Worm (Caenorhabditis elegans) whole organism, young adult: ENCODE results near the gene T25E12.6.

Source experiments
- C06A6.2 ChIP-seq: fragments of 200-800 bp; sonication (Bioruptor generic); conservative IDR thresholded peaks from 2 replicates; pipeline ENCODE4 v1.3.6; 2022; ENCODE audit warnings: missing genetic modification characterization, missing compliant biosample characterization
- F23B12.7 ChIP-seq: sonication (generic microtip); optimal IDR thresholded peaks from 2 replicates; lab custom pipeline; 2017; ENCODE audit warnings: missing genetic modification characterization, mild to moderate bottlenecking, missing compliant biosample characterization, antibody characterized with exemption, moderate library complexity; ENCODE audit not compliant: insufficient read depth
- F39B2.1 ChIP-seq: fragments of 200-800 bp; sonication (Bioruptor generic); IDR thresholded peaks from 2 replicates; pipeline ENCODE4 v1.3.6; 2022; ENCODE audit warnings: missing genetic modification reagents, missing genetic modification characterization, missing compliant biosample characterization
- F55B11.4 ChIP-seq: sonication (generic microtip); optimal IDR thresholded peaks from 2 replicates; lab custom pipeline; 2016; ENCODE audit warnings: missing compliant biosample characterization, missing genetic modification characterization, borderline replicate concordance; ENCODE audit not compliant: insufficient read depth
- K12H6.12 ChIP-seq: fragments of 200-800 bp; sonication (Bioruptor generic); optimal IDR thresholded peaks from 2 replicates; lab custom pipeline; 2018; ENCODE audit warnings: mild to moderate bottlenecking, missing genetic modification characterization, missing compliant biosample characterization
- Y95B8A.8 ChIP-seq: fragments of 200-800 bp; sonication (Bioruptor generic); IDR thresholded peaks from 2 replicates; pipeline ENCODE4 v1.3.6; 2022; ENCODE audit warnings: missing genetic modification reagents, missing genetic modification characterization, missing compliant biosample characterization
- aptf-3 ChIP-seq: fragments of 200-800 bp; sonication (Bioruptor generic); IDR thresholded peaks from 2 replicates; pipeline ENCODE4 v1.3.6; 2022; ENCODE audit warnings: missing genetic modification characterization, missing compliant biosample characterization
- attf-5 ChIP-seq: fragments of 200-800 bp; sonication (Bioruptor generic); optimal IDR thresholded peaks from 2 replicates; lab custom pipeline; 2018; ENCODE audit warnings: mild to moderate bottlenecking, missing genetic modification characterization, missing compliant biosample characterization
- attf-6 ChIP-seq: fragments of 200-800 bp; sonication (Bioruptor generic); IDR thresholded peaks from 2 replicates; pipeline ENCODE4 v1.3.6; 2022; ENCODE audit warnings: missing genetic modification reagents, missing genetic modification characterization, missing compliant biosample characterization
- bed-1 ChIP-seq: fragments of 200-800 bp; sonication (Bioruptor generic); IDR thresholded peaks from 2 replicates; pipeline ENCODE4 v1.3.6; 2022; ENCODE audit warnings: missing genetic modification reagents, missing genetic modification characterization, missing compliant biosample characterization
- ceh-27 ChIP-seq: fragments of 200-800 bp; sonication (Bioruptor generic); optimal IDR thresholded peaks from 2 replicates; lab custom pipeline; 2018; ENCODE audit warnings: mild to moderate bottlenecking, missing genetic modification characterization, moderate library complexity, missing compliant biosample characterization
- ceh-40 ChIP-seq: fragments of 200-800 bp; sonication (Bioruptor generic); IDR thresholded peaks from 2 replicates; pipeline ENCODE4 v1.3.6; 2022; ENCODE audit warnings: missing genetic modification characterization, missing compliant biosample characterization
- ceh-58 ChIP-seq: fragments of 200-800 bp; sonication (Bioruptor generic); IDR thresholded peaks from 2 replicates; pipeline ENCODE4 v1.3.6; 2022; ENCODE audit warnings: missing genetic modification characterization, missing compliant biosample characterization
- chd-7 ChIP-seq: sonication (generic microtip); optimal IDR thresholded peaks from 2 replicates; lab custom pipeline; 2016; ENCODE audit warnings: mild to moderate bottlenecking, missing genetic modification characterization, moderate library complexity, missing compliant biosample characterization
- efl-1 ChIP-seq: fragments of 150-350 bp; optimal IDR thresholded peaks from 2 replicates; lab custom pipeline; 2014; ENCODE audit warnings: missing biosample characterization, missing genetic modification reagents, missing genetic modification characterization
- hlh-26 ChIP-seq: fragments of 200-800 bp; sonication (Bioruptor generic); conservative IDR thresholded peaks from 2 replicates; pipeline ENCODE4 v1.3.6; 2022; ENCODE audit warnings: missing genetic modification reagents, missing genetic modification characterization, missing compliant biosample characterization
- hmg-1.2 ChIP-seq: fragments of 200-800 bp; sonication (Bioruptor generic); IDR thresholded peaks from 2 replicates; pipeline ENCODE4 v1.3.6; 2022; ENCODE audit warnings: missing genetic modification reagents, missing genetic modification characterization, missing compliant biosample characterization
- hrde-1 ChIP-seq: sonication (generic microtip); optimal IDR thresholded peaks from 2 replicates; lab custom pipeline; 2016; ENCODE audit warnings: missing genetic modification characterization, mild to moderate bottlenecking, missing compliant biosample characterization, moderate library complexity, missing genotype, missing genetic modification reagents, borderline replicate concordance
- lag-1 ChIP-seq: fragments of 200-800 bp; sonication (Bioruptor generic); IDR thresholded peaks from 2 replicates; pipeline ENCODE4 v1.3.6; 2022; ENCODE audit warnings: missing genetic modification reagents, missing genetic modification characterization, missing compliant biosample characterization
- lin-26 ChIP-seq: fragments of 200-800 bp; sonication (Bioruptor generic); IDR thresholded peaks from 2 replicates; pipeline ENCODE4 v1.3.6; 2022; ENCODE audit warnings: missing genetic modification reagents, missing genetic modification characterization, missing compliant biosample characterization
- madf-10 ChIP-seq: sonication (generic microtip); optimal IDR thresholded peaks from 2 replicates; lab custom pipeline; 2016; ENCODE audit warnings: mild to moderate bottlenecking, missing genetic modification characterization, missing compliant biosample characterization
- madf-3 ChIP-seq: fragments of 200-800 bp; sonication (Bioruptor generic); IDR thresholded peaks from 2 replicates; pipeline ENCODE4 v1.3.6; 2022; ENCODE audit warnings: missing genetic modification reagents, missing genetic modification characterization, missing compliant biosample characterization
- mcd-1 ChIP-seq: fragments of 200-800 bp; sonication (Bioruptor generic); IDR thresholded peaks from 2 replicates; pipeline ENCODE4 v1.3.6; 2022; ENCODE audit warnings: missing genetic modification reagents, missing genetic modification characterization, missing compliant biosample characterization
- mel-28 ChIP-seq: sonication (generic microtip); optimal IDR thresholded peaks from 2 replicates; lab custom pipeline; 2016; ENCODE audit warnings: borderline replicate concordance, mild to moderate bottlenecking, missing genetic modification characterization, missing compliant biosample characterization
- mes-4 ChIP-seq: sonication (generic microtip); optimal IDR thresholded peaks from 2 replicates; lab custom pipeline; 2016; ENCODE audit warnings: missing genotype, missing genetic modification characterization, missing compliant biosample characterization
- mxl-1 ChIP-seq: sonication (generic microtip); optimal IDR thresholded peaks from 2 replicates; lab custom pipeline; 2016; ENCODE audit warnings: missing genetic modification characterization, missing compliant biosample characterization
- nfya-1 ChIP-seq: sonication (generic microtip); optimal IDR thresholded peaks from 2 replicates; lab custom pipeline; 2017; ENCODE audit warnings: antibody characterized with exemption, missing compliant biosample characterization, missing genetic modification characterization, borderline replicate concordance; ENCODE audit not compliant: insufficient read depth
- nhr-120 ChIP-seq: fragments of 200-800 bp; sonication (Bioruptor generic); IDR thresholded peaks from 2 replicates; pipeline ENCODE4 v1.3.6; 2022; ENCODE audit warnings: missing genetic modification characterization, missing compliant biosample characterization
- nhr-179 ChIP-seq: sonication (generic microtip); optimal IDR thresholded peaks from 2 replicates; lab custom pipeline; 2016; ENCODE audit warnings: mild to moderate bottlenecking, missing genetic modification characterization, missing compliant biosample characterization
- nhr-27 ChIP-seq: fragments of 200-800 bp; sonication (Bioruptor generic); optimal IDR thresholded peaks from 2 replicates; lab custom pipeline; 2018; ENCODE audit warnings: mild to moderate bottlenecking, missing genetic modification characterization, moderate library complexity, missing compliant biosample characterization
- pbrm-1 ChIP-seq: fragments of 200-800 bp; sonication (Bioruptor generic); IDR thresholded peaks from 2 replicates; pipeline ENCODE4 v1.3.6; 2022; ENCODE audit warnings: missing genetic modification reagents, missing genetic modification characterization, missing compliant biosample characterization
- somi-1 ChIP-seq: fragments of 200-800 bp; sonication (Bioruptor generic); optimal IDR thresholded peaks from 2 replicates; lab custom pipeline; 2018; ENCODE audit warnings: mild to moderate bottlenecking, missing genetic modification characterization, missing compliant biosample characterization

Gene T25E12.6

ce11 chrV:16695499-16695898, 46.7 kb upstream of the T25E12.6 start (continued):
- TF ChIP-seq F23B12.7 (tag; lab: Kevin White, UChicago) (no peak), attf-6 (GFP tag; lab: Robert Waterston, UW) (no peak), lin-26 (GFP tag; lab: Robert Waterston, UW) (no peak)

- TF ChIP-seq mes-4 (tag; lab: Kevin White, UChicago) (no peak), hmg-1.2 (no peak), nhr-27 (tag; lab: Kevin White, UChicago) (no peak), attf-5 (GFP tag; lab: Kevin White, UChicago) (no peak), hrde-1 (tag; lab: Kevin White, UChicago) (no peak), nhr-120 (GFP tag; lab: Robert Waterston, UW) (no peak), ceh-27 (GFP tag; lab: Kevin White, UChicago) (no peak), lag-1 (GFP tag; lab: Robert Waterston, UW) (no peak), ceh-40 (GFP tag; lab: Robert Waterston, UW) (no peak), nfya-1 (tag; lab: Kevin White, UChicago) (no peak), chd-7 (tag; lab: Kevin White, UChicago) (no peak), attf-6 (GFP tag; lab: Robert Waterston, UW) (no peak), ceh-58 (GFP tag; lab: Robert Waterston, UW) (no peak), Y95B8A.8 (no peak)
- TF ChIP-seq, all 124 proteins: peak for 0
Measured at ce11 chrV:16697178-16697577, 45.0 kb upstream of the T25E12.6 start, which contains the start of gene srw-41. TSS of gene srw-41 (plus strand) at chrV:16697478.

- TF ChIP-seq nhr-179 (tag; lab: Kevin White, UChicago) (no peak), pbrm-1 (no peak), madf-3 (GFP tag; lab: Robert Waterston, UW) (0 out of 2 replicates have a peak, but pooled peaks have one; percentile 7), hlh-26 (GFP tag; lab: Robert Waterston, UW) (no peak), mcd-1 (no peak)
Measured at ce11 chrV:16699752-16700259, 42.4 kb upstream of the T25E12.6 start, which contains the start of gene Y70C5C.1. TSS of gene Y70C5C.1 (plus strand) at chrV:16700209.

ce11 chrV:16706549-16706948, 35.7 kb upstream of the T25E12.6 start, which contains the start of gene clec-9:
TSS of gene clec-9 (minus strand) at chrV:16706649.
- no peak for TF ChIP-seq aptf-3 (GFP tag; lab: Robert Waterston, UW)
- TF ChIP-seq efl-1 (GFP tag; lab: Kevin White, UChicago) = no peak
- TF ChIP-seq nhr-179 (tag; lab: Kevin White, UChicago) = no peak
- no peak for TF ChIP-seq somi-1 (GFP tag; lab: Kevin White, UChicago)
- no peak for TF ChIP-seq ceh-27 (GFP tag; lab: Kevin White, UChicago)
- TF ChIP-seq mxl-1 (tag; lab: Kevin White, UChicago) = no peak
- TF ChIP-seq F39B2.1 (GFP tag; lab: Robert Waterston, UW) = no peak
- no peak for TF ChIP-seq C06A6.2 (GFP tag; lab: Robert Waterston, UW)
- no peak for TF ChIP-seq F55B11.4
- no peak for TF ChIP-seq bed-1
- no peak for TF ChIP-seq lin-26 (GFP tag; lab: Robert Waterston, UW)
- no peak for TF ChIP-seq ceh-58 (GFP tag; lab: Robert Waterston, UW)
- TF ChIP-seq madf-10 (tag; lab: Kevin White, UChicago) = no peak
- no peak for TF ChIP-seq mel-28 (tag; lab: Kevin White, UChicago)
- no peak for TF ChIP-seq K12H6.12
- TF ChIP-seq, all 124 proteins: peak for 0
